Fruit fly (Drosophila melanogaster) whole organism, embryonic: Measurements from ENCODE around the gene Pink1.
A peak's percentile ranks its signal among the peaks of the same experiment; 100 is the strongest.

ENCODE experiments used
- Awh ChIP-seq: fragments of 200-800 bp; sonication (Bioruptor generic); IDR thresholded peaks from 2 replicates; pipeline ENCODE4, ENCODE4 v1.3.6; 2022; ENCODE audit warnings: missing biosample characterization, missing genetic modification characterization
- CG10462 ChIP-seq: fragments of 200-800 bp; sonication (Bioruptor generic); optimal IDR thresholded peaks from 2 replicates; lab custom pipeline; 2016; ENCODE audit warnings: missing biosample characterization, missing genetic modification characterization
- CG11093 ChIP-seq: fragments of 200-800 bp; sonication (Bioruptor generic); IDR thresholded peaks from 3 replicates; pipeline ENCODE4 v1.3.6; 2022; ENCODE audit warnings: missing biosample characterization, missing genetic modification characterization
- CG16779 ChIP-seq: fragments of 200-800 bp; sonication (Bioruptor generic); IDR thresholded peaks from 2 replicates; pipeline ENCODE4 v1.3.6; 2022; ENCODE audit warnings: missing biosample characterization, missing genetic modification characterization
- CG17612 ChIP-seq: fragments of 200-800 bp; sonication (Bioruptor generic); IDR thresholded peaks from 2 replicates; pipeline ENCODE4 v1.3.6; 2022; ENCODE audit warnings: missing biosample characterization, missing genetic modification characterization
- CG17802 ChIP-seq: fragments of 200-800 bp; sonication (Bioruptor generic); optimal IDR thresholded peaks from 2 replicates; lab custom pipeline; 2018; ENCODE audit warnings: missing biosample characterization, mild to moderate bottlenecking, missing genetic modification characterization, moderate library complexity
- CG18619 ChIP-seq: fragments of 200-800 bp; sonication (Bioruptor generic); optimal IDR thresholded peaks from 3 replicates; lab custom pipeline; 2017; ENCODE audit warnings: missing biosample characterization, mild to moderate bottlenecking, missing genetic modification characterization
- CG30403 ChIP-seq: fragments of 200-800 bp; sonication (Bioruptor generic); optimal IDR thresholded peaks from 3 replicates; lab custom pipeline; 2016; ENCODE audit warnings: missing biosample characterization, missing genetic modification characterization
- CG3065 ChIP-seq: fragments of 200-800 bp; sonication (Bioruptor generic); optimal IDR thresholded peaks from 2 replicates; lab custom pipeline; 2016; ENCODE audit warnings: missing biosample characterization, missing genetic modification characterization
- CG32767 ChIP-seq: fragments of 200-800 bp; sonication (Bioruptor generic); IDR thresholded peaks from 2 replicates; pipeline ENCODE4 v1.3.6; 2022; ENCODE audit warnings: missing biosample characterization, missing genetic modification characterization
- CG34422 ChIP-seq: fragments of 200-800 bp; sonication (Bioruptor generic); IDR thresholded peaks from 3 replicates; pipeline ENCODE4 v1.3.6; 2022; ENCODE audit warnings: missing biosample characterization, missing genetic modification characterization
- CG42726 ChIP-seq: fragments of 200-800 bp; sonication (Bioruptor generic); IDR thresholded peaks from 2 replicates; pipeline ENCODE4 v1.3.6; 2022; ENCODE audit warnings: missing biosample characterization, missing genetic modification characterization; ENCODE audit not compliant: partially characterized antibody
- CG4617 ChIP-seq: fragments of 200-800 bp; sonication (Bioruptor generic); optimal IDR thresholded peaks from 3 replicates; lab custom pipeline; 2016; ENCODE audit warnings: missing biosample characterization, missing genetic modification characterization, borderline replicate concordance
- CG4730 ChIP-seq: fragments of 200-800 bp; sonication (Bioruptor generic); IDR thresholded peaks from 2 replicates; pipeline ENCODE4 v1.3.6; 2022; ENCODE audit warnings: missing biosample characterization, missing genetic modification characterization
- CG6272 ChIP-seq: fragments of 200-800 bp; sonication (Bioruptor generic); IDR thresholded peaks from 2 replicates; pipeline ENCODE4 v1.3.6; 2022; ENCODE audit warnings: missing biosample characterization, missing genetic modification characterization
- CG9727 ChIP-seq: fragments of 200-800 bp; sonication (Bioruptor generic); optimal IDR thresholded peaks from 3 replicates; lab custom pipeline; 2017; ENCODE audit warnings: missing biosample characterization, mild to moderate bottlenecking, missing genetic modification characterization
- CG9932 ChIP-seq: fragments of 200-800 bp; sonication (Bioruptor generic); IDR thresholded peaks from 2 replicates; pipeline ENCODE4 v1.3.6; 2022; ENCODE audit warnings: missing biosample characterization, missing genetic modification characterization
- CoRest ChIP-seq: fragments of 200-800 bp; sonication (Bioruptor generic); optimal IDR thresholded peaks from 3 replicates; lab custom pipeline; 2018; ENCODE audit warnings: missing biosample characterization, mild to moderate bottlenecking, missing genetic modification characterization, moderate library complexity
- D ChIP-seq, 2 experiments: fragments of 200-800 bp in 1 of 2; fragments of >200 bp in 1 of 2; sonication (Bioruptor generic) in 1 of 2; optimal IDR thresholded peaks; 2 replicates in 1 of 2; 3 replicates in 1 of 2; lab custom pipeline; 2017; ENCODE audit warnings: mild to moderate bottlenecking in 1 of 2, missing biosample characterization in 1 of 2, missing genetic modification characterization in 1 of 2, missing genetic modification reagents in 1 of 2
- Deaf1 ChIP-seq: fragments of 200-800 bp; optimal IDR thresholded peaks from 3 replicates; lab custom pipeline; 2019; ENCODE audit warnings: missing biosample characterization, mild to moderate bottlenecking, missing genetic modification characterization, moderate library complexity
- Drgx ChIP-seq: fragments of 200-800 bp; sonication (Bioruptor generic); IDR thresholded peaks from 2 replicates; pipeline ENCODE4 v1.3.6; 2022; ENCODE audit warnings: missing biosample characterization, missing genetic modification characterization
- HHEX ChIP-seq: fragments of 200-800 bp; sonication (Bioruptor generic); optimal IDR thresholded peaks from 3 replicates; lab custom pipeline; 2017; ENCODE audit warnings: missing biosample characterization, mild to moderate bottlenecking, missing genetic modification characterization, missing genetic modification reagents
- HLH4C ChIP-seq: fragments of 200-800 bp; sonication (Bioruptor generic); IDR thresholded peaks from 3 replicates; pipeline ENCODE4 v1.3.6; 2022; ENCODE audit warnings: missing biosample characterization, missing genetic modification characterization; ENCODE audit not compliant: partially characterized antibody
- Hr39 ChIP-seq: fragments of >200 bp; optimal IDR thresholded peaks from 2 replicates; lab custom pipeline; 2017
- NC2α ChIP-seq: fragments of 200-800 bp; sonication (Bioruptor generic); optimal IDR thresholded peaks from 2 replicates; lab custom pipeline; 2016; ENCODE audit warnings: missing biosample characterization, missing genetic modification characterization
- Opbp ChIP-seq: fragments of 200-800 bp; sonication (Bioruptor generic); IDR thresholded peaks from 3 replicates; pipeline ENCODE4 v1.3.6; 2022; ENCODE audit warnings: missing biosample characterization, missing genetic modification characterization; ENCODE audit not compliant: partially characterized antibody
- Poxn ChIP-seq: fragments of 200-800 bp; sonication (Bioruptor generic); IDR thresholded peaks from 2 replicates; pipeline ENCODE4 v1.3.6; 2022; ENCODE audit warnings: missing biosample characterization, missing genetic modification characterization
- Ptx1 ChIP-seq: fragments of 200-800 bp; sonication (Bioruptor generic); IDR thresholded peaks from 2 replicates; pipeline ENCODE4 v1.3.6; 2022; ENCODE audit warnings: missing biosample characterization, missing genetic modification characterization
- Six4 ChIP-seq: fragments of 200-800 bp; sonication (Bioruptor generic); optimal IDR thresholded peaks from 2 replicates; lab custom pipeline; 2016; ENCODE audit warnings: missing biosample characterization, missing genetic modification characterization
- bcd ChIP-seq: fragments of 200-800 bp; sonication (Bioruptor generic); optimal IDR thresholded peaks from 2 replicates; lab custom pipeline; 2017; ENCODE audit warnings: missing biosample characterization, mild to moderate bottlenecking, missing genetic modification characterization
- chif ChIP-seq, 2 experiments: fragments of 200-800 bp; sonication (Bioruptor generic); optimal IDR thresholded peaks; 3 replicates each; lab custom pipeline; 2016; ENCODE audit warnings: missing biosample characterization in 2 of 2, missing genetic modification characterization in 2 of 2
- corto ChIP-seq: fragments of 200-800 bp; sonication (Bioruptor generic); optimal IDR thresholded peaks from 2 replicates; lab custom pipeline; 2016; ENCODE audit warnings: missing biosample characterization, mild to moderate bottlenecking, missing genetic modification characterization, moderate library complexity
- croc ChIP-seq: fragments of 200-800 bp; sonication (Bioruptor generic); conservative IDR thresholded peaks from 3 replicates; pipeline ENCODE4 v1.3.6; 2022; ENCODE audit warnings: missing biosample characterization, missing genetic modification characterization
- dysf ChIP-seq: fragments of 200-800 bp; sonication (Bioruptor generic); IDR thresholded peaks from 3 replicates; pipeline ENCODE4 v1.3.6; 2022; ENCODE audit warnings: missing biosample characterization, missing genetic modification characterization
- fru ChIP-seq: fragments of >200 bp; optimal IDR thresholded peaks from 2 replicates; lab custom pipeline; 2017
- inv ChIP-seq: fragments of 200-800 bp; sonication (Bioruptor generic); IDR thresholded peaks from 2 replicates; pipeline ENCODE4 v1.3.6; 2022; ENCODE audit warnings: missing biosample characterization, missing genetic modification characterization; ENCODE audit not compliant: partially characterized antibody
- kah ChIP-seq: fragments of 200-800 bp; sonication (Bioruptor generic); optimal IDR thresholded peaks from 2 replicates; lab custom pipeline; 2018; ENCODE audit warnings: missing biosample characterization, mild to moderate bottlenecking, missing genetic modification characterization
- ken ChIP-seq: fragments of 200-800 bp; sonication (Bioruptor generic); IDR thresholded peaks from 3 replicates; pipeline ENCODE4 v1.3.6; 2022; ENCODE audit warnings: missing biosample characterization, missing genetic modification characterization
- oc ChIP-seq: fragments of 200-800 bp; sonication (Bioruptor generic); optimal IDR thresholded peaks from 2 replicates; lab custom pipeline; 2018; ENCODE audit warnings: missing biosample characterization, mild to moderate bottlenecking, missing genetic modification characterization, moderate library complexity
- onecut ChIP-seq: fragments of 200-800 bp; sonication (Bioruptor generic); IDR thresholded peaks from 2 replicates; pipeline ENCODE4 v1.3.6; 2022; ENCODE audit warnings: missing biosample characterization, missing genetic modification characterization
- rib ChIP-seq: fragments of 200-800 bp; sonication (Bioruptor generic); IDR thresholded peaks from 2 replicates; pipeline ENCODE4 v1.3.6; 2022; ENCODE audit warnings: missing biosample characterization, missing genetic modification characterization
- sens-2 ChIP-seq: fragments of 200-800 bp; sonication (Bioruptor generic); IDR thresholded peaks from 2 replicates; pipeline ENCODE4 v1.3.6; 2022; ENCODE audit warnings: missing biosample characterization, missing genetic modification characterization
- shn ChIP-seq: fragments of 200-800 bp; sonication (Bioruptor generic); optimal IDR thresholded peaks from 3 replicates; lab custom pipeline; 2016; ENCODE audit warnings: missing biosample characterization, missing genetic modification characterization
- slbo ChIP-seq: fragments of 200-800 bp; sonication (Bioruptor generic); IDR thresholded peaks from 2 replicates; pipeline ENCODE4 v1.3.6; 2022; ENCODE audit warnings: missing biosample characterization, missing genetic modification characterization
- slou ChIP-seq: fragments of 200-800 bp; sonication (Bioruptor generic); optimal IDR thresholded peaks from 3 replicates; lab custom pipeline; 2016; ENCODE audit warnings: missing biosample characterization, missing genetic modification characterization
- sob ChIP-seq: fragments of 200-800 bp; sonication (Bioruptor generic); IDR thresholded peaks from 2 replicates; pipeline ENCODE4 v1.3.6; 2022; ENCODE audit warnings: missing biosample characterization, missing genetic modification characterization
- tin ChIP-seq: fragments of 200-800 bp; sonication (Bioruptor generic); optimal IDR thresholded peaks from 3 replicates; lab custom pipeline; 2016; ENCODE audit warnings: missing biosample characterization, missing genetic modification characterization
- tll ChIP-seq, 2 experiments: fragments of 200-800 bp in 1 of 2; fragments of >200 bp in 1 of 2; sonication (Bioruptor generic) in 1 of 2; optimal IDR thresholded peaks; 2 replicates each; lab custom pipeline; 2017 to 2019; ENCODE audit warnings: missing biosample characterization in 2 of 2, missing genetic modification characterization in 2 of 2, mild to moderate bottlenecking in 1 of 2, moderate library complexity in 1 of 2
- vnd ChIP-seq: fragments of 200-800 bp; sonication (Bioruptor generic); IDR thresholded peaks from 3 replicates; pipeline ENCODE4 v1.3.6; 2022; ENCODE audit warnings: missing biosample characterization, missing genetic modification characterization; ENCODE audit not compliant: partially characterized antibody
- vvl ChIP-seq: fragments of 200-800 bp; sonication (Bioruptor generic); IDR thresholded peaks from 2 replicates; pipeline ENCODE4 v1.3.6; 2022; ENCODE audit warnings: missing biosample characterization, missing genetic modification characterization
- wdn ChIP-seq: fragments of 200-800 bp; sonication (Bioruptor generic); IDR thresholded peaks from 2 replicates; pipeline ENCODE4 v1.3.6; 2022; ENCODE audit warnings: missing biosample characterization, missing genetic modification characterization

The Pink1 gene

DNA sequence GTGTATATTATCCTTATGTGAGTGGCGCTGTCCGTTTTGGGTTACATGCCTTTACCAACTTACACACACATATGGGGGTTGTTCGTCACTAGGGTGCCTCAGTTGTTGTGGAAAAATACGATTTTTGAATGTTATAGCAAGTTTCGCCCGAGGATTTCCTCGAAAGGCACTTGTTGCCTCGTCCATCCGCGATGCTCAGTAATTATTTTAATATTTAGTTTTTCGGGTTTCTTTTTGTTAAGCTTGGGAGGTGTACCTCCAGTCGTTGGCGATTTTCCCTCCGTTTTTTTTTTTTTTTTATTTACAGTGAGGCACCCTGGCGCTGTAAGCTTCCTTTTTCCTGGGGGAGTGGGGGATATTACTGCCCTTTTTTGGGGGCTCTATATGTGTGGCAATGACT, 12.9 kb downstream of the Pink1 start (continued):
- TF ChIP-seq CG30403 (GFP tag; lab: Kevin White, UChicago) = peak; percentile 67
- TF ChIP-seq CG10462 (GFP tag; lab: Kevin White, UChicago) = peak; percentile 14
- no peak for TF ChIP-seq D (optimal IDR thresholded peaks at IDR 0.05; lab: Kevin White, UChicago)
- peak; percentile 30 for TF ChIP-seq D (GFP tag; optimal IDR thresholded peaks at IDR 0.05; lab: Kevin White, UChicago)
- TF ChIP-seq Six4 = peak; percentile 34
- no peak for TF ChIP-seq wdn (GFP tag; lab: Robert Waterston, UW)
- no peak for TF ChIP-seq CG17802
- peak; percentile 53 for TF ChIP-seq tin
- TF ChIP-seq dysf (GFP tag; lab: Robert Waterston, UW) = peak; percentile 75
- TF ChIP-seq NC2α (GFP tag; lab: Kevin White, UChicago) = no peak
- peak; percentile 71 for TF ChIP-seq Ptx1 (GFP tag; lab: Robert Waterston, UW)
- no peak for TF ChIP-seq Hr39
- TF ChIP-seq vnd = no peak
- 0 out of 2 replicates have a peak, but pooled peaks have one; percentile 22 for TF ChIP-seq CG4730 (GFP tag; lab: Robert Waterston, UW)
- peak; percentile 75 for TF ChIP-seq sens-2 (GFP tag; lab: Robert Waterston, UW)
- peak; percentile 76 for TF ChIP-seq Drgx
- TF ChIP-seq rib = 0 out of 2 replicates have a peak, but pooled peaks have one; percentile 38
- no peak for TF ChIP-seq inv (GFP tag; lab: Robert Waterston, UW)
- peak; percentile 49; the same call in 1 of the 2 replicates for TF ChIP-seq onecut (GFP tag; lab: Robert Waterston, UW)
- TF ChIP-seq CG11093 (GFP tag; lab: Robert Waterston, UW) = 0 out of 3 replicates have a peak, but pooled peaks have one; percentile 29
- TF ChIP-seq CG6272 (GFP tag; lab: Robert Waterston, UW) = peak; percentile 38; the same call in 1 of the 2 replicates
- TF ChIP-seq HHEX (GFP tag; lab: Kevin White, UChicago) = peak; percentile 69
- peak; percentile 31; the same call in 2 of the 3 replicates for TF ChIP-seq croc (GFP tag; lab: Robert Waterston, UW)
- TF ChIP-seq CG3065 (GFP tag; lab: Kevin White, UChicago) = no peak
- TF ChIP-seq shn = peak; percentile 10
- TF ChIP-seq slou (GFP tag; lab: Kevin White, UChicago) = peak; percentile 5
- TF ChIP-seq CG18619 (GFP tag; lab: Kevin White, UChicago) = peak; percentile 58
- no peak for TF ChIP-seq tll (GFP tag; optimal IDR thresholded peaks at IDR 0.05; lab: Kevin White, UChicago)
- peak; percentile 71 for TF ChIP-seq slbo
- no peak for TF ChIP-seq Opbp (GFP tag; lab: Robert Waterston, UW)
- TF ChIP-seq CG42726 = no peak
- 0 out of 2 replicates have a peak, but pooled peaks have one; percentile 42 for TF ChIP-seq Awh (GFP tag; lab: Robert Waterston, UW)
- TF ChIP-seq CoRest (tag; lab: Kevin White, UChicago) = peak; percentile 68
- peak; percentile 10 for TF ChIP-seq kah (GFP tag; lab: Kevin White, UChicago)
- peak; percentile 41 to 59 for TF ChIP-seq chif (GFP tag; optimal IDR thresholded peaks at IDR 0.05; lab: Kevin White, UChicago)
- TF ChIP-seq oc = no peak
- no peak for TF ChIP-seq CG34422 (GFP tag; lab: Robert Waterston, UW)
- peak; percentile 63 for TF ChIP-seq CG9727 (GFP tag; lab: Kevin White, UChicago)
- TF ChIP-seq bcd (GFP tag; lab: Kevin White, UChicago) = peak; percentile 65
- TF ChIP-seq fru = no peak
- no peak for TF ChIP-seq HLH4C (GFP tag; lab: Robert Waterston, UW)
- TF ChIP-seq sob (GFP tag; lab: Robert Waterston, UW) = peak; percentile 54; the same call in 1 of the 2 replicates
- peak; percentile 86 for TF ChIP-seq vvl (GFP tag; lab: Robert Waterston, UW)
- TF ChIP-seq CG32767 (GFP tag; lab: Robert Waterston, UW) = 0 out of 2 replicates have a peak, but pooled peaks have one; percentile 18
- peak; percentile 63 for TF ChIP-seq CG9932 (GFP tag; lab: Robert Waterston, UW)
- TF ChIP-seq corto (GFP tag; lab: Kevin White, UChicago) = no peak
- peak; percentile 70 for TF ChIP-seq ken
- no peak for TF ChIP-seq CG4617
- no peak for TF ChIP-seq CG17612 (GFP tag; lab: Robert Waterston, UW)
- TF ChIP-seq CG16779 (GFP tag; lab: Robert Waterston, UW) = 0 out of 2 replicates have a peak, but pooled peaks have one; percentile 17
- TF ChIP-seq Poxn = no peak
- TF ChIP-seq Deaf1 (tag; lab: Kevin White, UChicago) = peak; percentile 27
